Worm (Caenorhabditis elegans): ENCODE measurements around the gene mstr-2.
A peak's percentile ranks its signal among the peaks of the same experiment; 100 is the strongest.

Gene mstr-2

ce11 chrIII:4476806-4477205 lies 7.9 kb downstream of the mstr-2 start (continued):
- TF ChIP-seq xnd-1 (tag; optimal IDR thresholded peaks at IDR 0.05) (no peak), F37B4.10 (GFP tag; IDR thresholded peaks at IDR 0.05) (no peak), lin-54 (GFP tag; optimal IDR thresholded peaks at IDR 0.05) (peak; percentile 77), Y79H2A.3 (GFP tag; conservative IDR thresholded peaks at IDR 0.05) (no peak), madf-10 (tag; optimal IDR thresholded peaks at IDR 0.05) (no peak), egl-18 (GFP tag; IDR thresholded peaks at IDR 0.05) (no peak), mxl-1 (tag; optimal IDR thresholded peaks at IDR 0.05) (no peak), ceh-100 (GFP tag; IDR thresholded peaks at IDR 0.05) (peak; percentile 45; the same call in 1 of the 2 replicates), attf-6 (GFP tag; IDR thresholded peaks at IDR 0.05) (peak; percentile 77), F52B5.7 (tag; optimal IDR thresholded peaks at IDR 0.05) (peak; percentile 36), akir-1 (GFP tag; optimal IDR thresholded peaks at IDR 0.05) (no peak), nfya-2 (GFP tag; IDR thresholded peaks at IDR 0.05) (0 out of 2 replicates have a peak, but pooled peaks have one; percentile 7), dpl-1 (GFP tag; optimal IDR thresholded peaks at IDR 0.05) (no peak), ztf-3 (GFP tag; optimal IDR thresholded peaks at IDR 0.05) (no peak), egrh-3 (GFP tag; IDR thresholded peaks at IDR 0.05) (no peak), fkh-3 (tag; optimal IDR thresholded peaks at IDR 0.05) (no peak), bed-2 (GFP tag; IDR thresholded peaks at IDR 0.05) (no peak), K12H6.12 (tag; optimal IDR thresholded peaks at IDR 0.05) (no peak), ztf-25 (GFP tag; IDR thresholded peaks at IDR 0.05) (no peak), ceh-58 (GFP tag; IDR thresholded peaks at IDR 0.05) (no peak), C17E4.6 (GFP tag; IDR thresholded peaks at IDR 0.05) (peak; percentile 41; the same call in 1 of the 2 replicates), rpc-1 (optimal IDR thresholded peaks at IDR 0.05) (no peak), rpc-1 (tag; optimal IDR thresholded peaks at IDR 0.05) (no peak), hlh-26 (GFP tag; conservative IDR thresholded peaks at IDR 0.05) (no peak), unc-62 (GFP tag; optimal IDR thresholded peaks at IDR 0.05) (no peak), Y95B8A.8 (GFP tag; IDR thresholded peaks at IDR 0.05) (peak; percentile 32; the same call in 1 of the 2 replicates), attf-3 (GFP tag; conservative IDR thresholded peaks at IDR 0.05) (no peak), ZK185.1 (tag; optimal IDR thresholded peaks at IDR 0.05; ENCODE audit: poor library complexity, severe bottlenecking) (no peak), lin-40 (tag; optimal IDR thresholded peaks at IDR 0.05) (no peak), F55B11.4 (tag; optimal IDR thresholded peaks at IDR 0.05; ENCODE audit: borderline replicate concordance, insufficient read depth) (no peak), ccch-3 (GFP tag; optimal IDR thresholded peaks at IDR 0.05) (no peak), Y67H2A.10 (GFP tag; conservative IDR thresholded peaks at IDR 0.05) (no peak), tbp1 (GFP tag; optimal IDR thresholded peaks at IDR 0.05) (peak; percentile 52), B0336.3 (GFP tag; IDR thresholded peaks at IDR 0.05) (peak; percentile 92; the same call in 1 of the 2 replicates), lsl-1 (GFP tag; optimal IDR thresholded peaks at IDR 0.05) (peak; percentile 28), F39B2.1 (GFP tag; IDR thresholded peaks at IDR 0.05) (no peak), zfh-2 (GFP tag; conservative IDR thresholded peaks at IDR 0.05) (no peak), hlh-12 (tag; optimal IDR thresholded peaks at IDR 0.05) (no peak), ztf-6 (GFP tag; IDR thresholded peaks at IDR 0.05) (no peak), madf-8 (GFP tag; conservative IDR thresholded peaks at IDR 0.05) (no peak), ztf-18 (tag; optimal IDR thresholded peaks at IDR 0.05) (no peak), snpc-4 (GFP tag; optimal IDR thresholded peaks at IDR 0.05) (no peak), snpc-4 (tag; optimal IDR thresholded peaks at IDR 0.05) (no peak), die-1 (tag; optimal IDR thresholded peaks at IDR 0.05) (no peak), nfyb-1 (GFP tag; IDR thresholded peaks at IDR 0.05) (0 out of 2 replicates have a peak, but pooled peaks have one; percentile 38), F49E8.2 (tag; optimal IDR thresholded peaks at IDR 0.05; ENCODE audit: insufficient read depth) (peak; percentile 53), rcor-1 (GFP tag; IDR thresholded peaks at IDR 0.05) (peak; percentile 57), F22D6.2 (tag; optimal IDR thresholded peaks at IDR 0.05) (no peak), nfya-1 (tag; optimal IDR thresholded peaks at IDR 0.05; ENCODE audit: borderline replicate concordance, insufficient read depth) (no peak), cebp-2 (GFP tag; IDR thresholded peaks at IDR 0.05) (no peak)
